Worm (Caenorhabditis elegans) whole organism, L4/young adult: ENCODE data around the gene Y45F10D.6.

Experiments
- W03F9.2 ChIP-seq: fragments of 150-350 bp; optimal IDR thresholded peaks from 2 replicates; lab custom pipeline; 2014; ENCODE audit warnings: missing biosample characterization, missing genetic modification characterization
- dao-5 ChIP-seq: sonication (generic microtip); optimal IDR thresholded peaks from 2 replicates; lab custom pipeline; 2016; ENCODE audit warnings: missing genotype, missing genetic modification characterization, moderate library complexity, missing compliant biosample characterization
- him-1 ChIP-seq: sonication (generic microtip); optimal IDR thresholded peaks from 2 replicates; lab custom pipeline; 2016; ENCODE audit warnings: missing genotype, missing genetic modification reagents, missing genetic modification characterization, missing compliant biosample characterization

- TF ChIP-seq him-1 (tag; lab: Kevin White, UChicago) (no peak), dao-5 (no peak), W03F9.2 (tag; lab: Kevin White, UChicago) (no peak)
Observed at ce11 chrIV:13807724-13808123, 10.0 kb upstream of the Y45F10D.6 start, which contains the start of gene Y45F10D.14.
